Fruit fly (Drosophila melanogaster) whole organism, embryonic: ENCODE measurements around the gene CG32971.
A peak's percentile ranks its signal among the peaks of the same experiment; 100 is the strongest.

Source experiments
- Atf6 ChIP-seq: fragments of 200-800 bp; sonication (Bioruptor generic); IDR thresholded peaks from 2 replicates; pipeline ENCODE4 v1.3.6; 2022; ENCODE audit warnings: missing biosample characterization, missing genetic modification characterization
- Awh ChIP-seq: fragments of 200-800 bp; sonication (Bioruptor generic); IDR thresholded peaks from 2 replicates; pipeline ENCODE4, ENCODE4 v1.3.6; 2022; ENCODE audit warnings: missing biosample characterization, missing genetic modification characterization
- CG11093 ChIP-seq: fragments of 200-800 bp; sonication (Bioruptor generic); IDR thresholded peaks from 3 replicates; pipeline ENCODE4 v1.3.6; 2022; ENCODE audit warnings: missing biosample characterization, missing genetic modification characterization
- CG12769 ChIP-seq: fragments of 200-800 bp; sonication (Bioruptor generic); optimal IDR thresholded peaks from 2 replicates; lab custom pipeline; 2019; ENCODE audit warnings: missing biosample characterization, mild to moderate bottlenecking, missing genetic modification characterization, moderate library complexity
- CG1603 ChIP-seq: fragments of 200-800 bp; sonication (Bioruptor generic); optimal IDR thresholded peaks from 2 replicates; lab custom pipeline; 2019; ENCODE audit warnings: missing biosample characterization, mild to moderate bottlenecking, missing genetic modification characterization, moderate library complexity
- CG17359 ChIP-seq: fragments of 200-800 bp; sonication (Bioruptor generic); optimal IDR thresholded peaks from 3 replicates; lab custom pipeline; 2018; ENCODE audit warnings: missing biosample characterization, mild to moderate bottlenecking, missing genetic modification characterization, moderate library complexity
- CG18011 ChIP-seq: fragments of 200-800 bp; sonication (Bioruptor generic); optimal IDR thresholded peaks from 2 replicates; lab custom pipeline; 2017; ENCODE audit warnings: missing biosample characterization, missing genetic modification characterization, mild to moderate bottlenecking, moderate library complexity, missing genotype
- CG2199 ChIP-seq: fragments of 200-800 bp; sonication (Bioruptor generic); IDR thresholded peaks from 3 replicates; pipeline ENCODE4 v1.3.6; 2022; ENCODE audit warnings: missing biosample characterization, missing genetic modification characterization
- CG31224 ChIP-seq: fragments of 200-800 bp; sonication (Bioruptor generic); IDR thresholded peaks from 2 replicates; pipeline ENCODE4 v1.3.6; 2022; ENCODE audit warnings: missing biosample characterization, missing genetic modification characterization
- CG34224 ChIP-seq: fragments of 200-800 bp; sonication (Bioruptor generic); IDR thresholded peaks from 3 replicates; pipeline ENCODE4 v1.3.6; 2022; ENCODE audit warnings: missing biosample characterization, missing genetic modification characterization; ENCODE audit not compliant: partially characterized antibody
- CG43689 ChIP-seq: fragments of 200-800 bp; sonication (Bioruptor generic); IDR thresholded peaks from 2 replicates; pipeline ENCODE4 v1.3.6; 2022; ENCODE audit warnings: missing biosample characterization, missing genetic modification characterization
- CG4730 ChIP-seq: fragments of 200-800 bp; sonication (Bioruptor generic); IDR thresholded peaks from 2 replicates; pipeline ENCODE4 v1.3.6; 2022; ENCODE audit warnings: missing biosample characterization, missing genetic modification characterization
- CG7786 ChIP-seq: fragments of 200-800 bp; sonication (Bioruptor generic); optimal IDR thresholded peaks from 2 replicates; lab custom pipeline; 2016; ENCODE audit warnings: missing biosample characterization, missing genetic modification characterization
- CG8089 ChIP-seq: fragments of 200-800 bp; sonication (Bioruptor generic); optimal IDR thresholded peaks from 3 replicates; lab custom pipeline; 2016; ENCODE audit warnings: missing biosample characterization, missing genetic modification characterization
- Dref ChIP-seq: fragments of 200-800 bp; sonication (Bioruptor generic); IDR thresholded peaks from 2 replicates; pipeline ENCODE4 v1.3.6; 2022; ENCODE audit warnings: missing biosample characterization, missing genetic modification characterization
- HLH4C ChIP-seq: fragments of 200-800 bp; sonication (Bioruptor generic); IDR thresholded peaks from 3 replicates; pipeline ENCODE4 v1.3.6; 2022; ENCODE audit warnings: missing biosample characterization, missing genetic modification characterization; ENCODE audit not compliant: partially characterized antibody
- Hsf ChIP-seq: fragments of 200-800 bp; sonication (Bioruptor generic); optimal IDR thresholded peaks from 3 replicates; lab custom pipeline; 2016; ENCODE audit warnings: missing biosample characterization, missing genetic modification characterization
- Jarid2 ChIP-seq: fragments of 200-800 bp; sonication (Bioruptor generic); optimal IDR thresholded peaks from 3 replicates; lab custom pipeline; 2017; ENCODE audit warnings: mild to moderate bottlenecking, missing biosample characterization, missing genetic modification reagents, missing genetic modification characterization
- MBD-R2 ChIP-seq: fragments of 200-800 bp; sonication (Bioruptor generic); IDR thresholded peaks from 2 replicates; pipeline ENCODE4 v1.3.6; 2022; ENCODE audit warnings: missing biosample characterization, missing genetic modification characterization
- MESR4 ChIP-seq: fragments of 200-800 bp; sonication (Bioruptor generic); optimal IDR thresholded peaks from 2 replicates; lab custom pipeline; 2018; ENCODE audit warnings: missing biosample characterization, mild to moderate bottlenecking, missing genetic modification characterization, moderate library complexity
- Nf-YB ChIP-seq: fragments of 200-800 bp; sonication (Bioruptor generic); optimal IDR thresholded peaks from 3 replicates; lab custom pipeline; 2019; ENCODE audit warnings: missing biosample characterization, mild to moderate bottlenecking, missing genetic modification characterization, moderate library complexity
- Nf-YC ChIP-seq: fragments of 200-800 bp; optimal IDR thresholded peaks from 3 replicates; lab custom pipeline; 2019; ENCODE audit warnings: missing biosample characterization, mild to moderate bottlenecking, missing genetic modification characterization, moderate library complexity
- Side ChIP-seq: fragments of 200-800 bp; sonication (Bioruptor generic); optimal IDR thresholded peaks from 2 replicates; lab custom pipeline; 2016; ENCODE audit warnings: missing biosample characterization, missing genetic modification characterization
- Sox100B ChIP-seq: fragments of 200-800 bp; sonication (Bioruptor generic); optimal IDR thresholded peaks from 3 replicates; lab custom pipeline; 2018; ENCODE audit warnings: missing biosample characterization, mild to moderate bottlenecking, missing genetic modification characterization
- Sox102F ChIP-seq: fragments of 200-800 bp; sonication (Bioruptor generic); optimal IDR thresholded peaks from 2 replicates; lab custom pipeline; 2018; ENCODE audit warnings: missing biosample characterization, mild to moderate bottlenecking, missing genetic modification characterization, moderate library complexity
- Sry-β ChIP-seq: fragments of 200-800 bp; sonication (Bioruptor generic); optimal IDR thresholded peaks from 2 replicates; lab custom pipeline; 2018; ENCODE audit warnings: missing biosample characterization, mild to moderate bottlenecking, missing genetic modification characterization, moderate library complexity
- ase ChIP-seq: fragments of 200-800 bp; sonication (Bioruptor generic); IDR thresholded peaks from 3 replicates; pipeline ENCODE4 v1.3.6; 2022; ENCODE audit warnings: missing biosample characterization, missing genetic modification characterization
- az2 ChIP-seq: fragments of 200-800 bp; sonication (Bioruptor generic); optimal IDR thresholded peaks from 3 replicates; lab custom pipeline; 2016; ENCODE audit warnings: missing biosample characterization, missing genetic modification characterization
- bbx ChIP-seq: fragments of 200-800 bp; sonication (Bioruptor generic); IDR thresholded peaks from 2 replicates; pipeline ENCODE4 v1.3.6; 2022; ENCODE audit warnings: missing biosample characterization, missing genetic modification characterization; ENCODE audit not compliant: partially characterized antibody
- chif ChIP-seq, 2 experiments: fragments of 200-800 bp; sonication (Bioruptor generic); optimal IDR thresholded peaks; 3 replicates each; lab custom pipeline; 2016; ENCODE audit warnings: missing biosample characterization in 2 of 2, missing genetic modification characterization in 2 of 2
- chinmo ChIP-seq: fragments of 200-800 bp; sonication (Bioruptor generic); IDR thresholded peaks from 4 replicates; pipeline ENCODE4 v1.3.6; 2022; ENCODE audit warnings: missing biosample characterization, missing genetic modification characterization; ENCODE audit not compliant: partially characterized antibody
- disco-r ChIP-seq: fragments of 200-800 bp; sonication (Bioruptor generic); optimal IDR thresholded peaks from 2 replicates; lab custom pipeline; 2016; ENCODE audit warnings: missing biosample characterization, missing genetic modification characterization
- dmrt99B ChIP-seq: fragments of 200-800 bp; sonication (Bioruptor generic); optimal IDR thresholded peaks from 2 replicates; lab custom pipeline; 2018; ENCODE audit warnings: missing biosample characterization, mild to moderate bottlenecking, missing genetic modification characterization, moderate library complexity
- gfzf ChIP-seq: fragments of 200-800 bp; sonication (Bioruptor generic); optimal IDR thresholded peaks from 2 replicates; lab custom pipeline; 2016; ENCODE audit warnings: missing biosample characterization, mild to moderate bottlenecking, missing genetic modification characterization, moderate library complexity
- grau ChIP-seq: fragments of 200-800 bp; optimal IDR thresholded peaks from 3 replicates; lab custom pipeline; 2019; ENCODE audit warnings: missing biosample characterization, mild to moderate bottlenecking, missing genetic modification characterization, moderate library complexity
- hbn ChIP-seq: fragments of 200-800 bp; sonication (Bioruptor generic); IDR thresholded peaks from 2 replicates; pipeline ENCODE4 v1.3.6; 2022; ENCODE audit warnings: missing biosample characterization, missing genetic modification characterization; ENCODE audit not compliant: partially characterized antibody
- jing ChIP-seq: fragments of 200-800 bp; sonication (Bioruptor generic); optimal IDR thresholded peaks from 2 replicates; lab custom pipeline; 2018; ENCODE audit warnings: missing biosample characterization, mild to moderate bottlenecking, missing genetic modification characterization
- kay ChIP-seq: fragments of 200-800 bp; sonication (Bioruptor generic); optimal IDR thresholded peaks from 2 replicates; lab custom pipeline; 2016; ENCODE audit warnings: missing biosample characterization, missing genetic modification characterization
- lilli ChIP-seq: fragments of 200-800 bp; sonication (Bioruptor generic); optimal IDR thresholded peaks from 3 replicates; lab custom pipeline; 2016; ENCODE audit warnings: missing biosample characterization, missing genetic modification characterization
- luna ChIP-seq: fragments of 200-800 bp; sonication (Bioruptor generic); optimal IDR thresholded peaks from 2 replicates; lab custom pipeline; 2016; ENCODE audit warnings: missing biosample characterization, missing genetic modification characterization
- nmo ChIP-seq: fragments of 200-800 bp; sonication (Bioruptor generic); optimal IDR thresholded peaks from 2 replicates; lab custom pipeline; 2018; ENCODE audit warnings: missing biosample characterization, mild to moderate bottlenecking, missing genetic modification characterization, moderate library complexity
- onecut ChIP-seq: fragments of 200-800 bp; sonication (Bioruptor generic); IDR thresholded peaks from 2 replicates; pipeline ENCODE4 v1.3.6; 2022; ENCODE audit warnings: missing biosample characterization, missing genetic modification characterization
- org-1 ChIP-seq: fragments of 200-800 bp; sonication (Bioruptor generic); optimal IDR thresholded peaks from 2 replicates; lab custom pipeline; 2017; ENCODE audit warnings: missing biosample characterization, missing genetic modification characterization
- pum ChIP-seq: fragments of 200-800 bp; sonication (Bioruptor generic); optimal IDR thresholded peaks from 2 replicates; lab custom pipeline; 2016; ENCODE audit warnings: missing biosample characterization, missing genetic modification characterization
- ranshi ChIP-seq: fragments of 200-800 bp; sonication (Bioruptor generic); IDR thresholded peaks from 2 replicates; pipeline ENCODE4 v1.3.6; 2022; ENCODE audit warnings: missing biosample characterization, missing genetic modification characterization
- sna ChIP-seq: fragments of 200-800 bp; sonication (Bioruptor generic); IDR thresholded peaks from 2 replicates; pipeline ENCODE4 v1.3.6; 2022; ENCODE audit warnings: missing biosample characterization, missing genetic modification characterization; ENCODE audit not compliant: partially characterized antibody
- so ChIP-seq: fragments of 200-800 bp; sonication (Bioruptor generic); IDR thresholded peaks from 3 replicates; pipeline ENCODE4 v1.3.6; 2022; ENCODE audit warnings: missing biosample characterization, missing genetic modification characterization
- stc ChIP-seq: fragments of 200-800 bp; sonication (Bioruptor generic); IDR thresholded peaks from 2 replicates; pipeline ENCODE4 v1.3.6; 2022; ENCODE audit warnings: missing biosample characterization, missing genetic modification characterization
- tin ChIP-seq: fragments of 200-800 bp; sonication (Bioruptor generic); optimal IDR thresholded peaks from 3 replicates; lab custom pipeline; 2016; ENCODE audit warnings: missing biosample characterization, missing genetic modification characterization
- tup ChIP-seq: fragments of 200-800 bp; sonication (Bioruptor generic); optimal IDR thresholded peaks from 2 replicates; lab custom pipeline; 2016; ENCODE audit warnings: missing biosample characterization, mild to moderate bottlenecking, missing genetic modification characterization, moderate library complexity

Gene CG32971

dm6 chr2L:14300718-14301361, 26.2 kb downstream of the CG32971 start (continued):
- TF ChIP-seq Atf6 (GFP tag; lab: Robert Waterston, UW) (no peak), CG1603 (no peak), gfzf (GFP tag; lab: Kevin White, UChicago) (no peak), Sox100B (GFP tag; lab: Kevin White, UChicago) (no peak), sna (GFP tag; lab: Robert Waterston, UW) (no peak), HLH4C (0 out of 3 replicates have a peak, but pooled peaks have one; percentile 37), CG4730 (GFP tag; lab: Robert Waterston, UW) (no peak), CG18011 (GFP tag; lab: Kevin White, UChicago) (no peak), luna (GFP tag; lab: Kevin White, UChicago) (no peak), chinmo (peak; percentile 85; the same call in 2 of the 4 replicates), Jarid2 (GFP tag; lab: Kevin White, UChicago) (peak; percentile 88), MBD-R2 (no peak), dmrt99B (tag; lab: Kevin White, UChicago) (no peak), Awh (no peak), so (no peak), jing (no peak), tin (GFP tag; lab: Kevin White, UChicago) (no peak), bbx (GFP tag; lab: Robert Waterston, UW) (no peak), CG12769 (no peak), Sry-β (GFP tag; lab: Kevin White, UChicago) (no peak), CG7786 (GFP tag; lab: Kevin White, UChicago) (no peak), onecut (GFP tag; lab: Robert Waterston, UW) (no peak), Hsf (no peak), stc (GFP tag; lab: Robert Waterston, UW) (0 out of 2 replicates have a peak, but pooled peaks have one; percentile 5), CG31224 (GFP tag; lab: Robert Waterston, UW) (no peak), Nf-YB (no peak), CG17359 (no peak), ase (no peak), Sox102F (GFP tag; lab: Kevin White, UChicago) (no peak), az2 (GFP tag; lab: Kevin White, UChicago) (no peak), Nf-YC (tag; lab: Kevin White, UChicago) (no peak), pum (GFP tag; lab: Kevin White, UChicago) (no peak), CG2199 (peak; percentile 77; the same call in 1 of the 3 replicates), lilli (GFP tag; lab: Kevin White, UChicago) (no peak), org-1 (GFP tag; lab: Kevin White, UChicago) (no peak), nmo (GFP tag; lab: Kevin White, UChicago) (no peak), CG34224 (GFP tag; lab: Robert Waterston, UW) (no peak), CG43689 (GFP tag; lab: Robert Waterston, UW) (no peak), kay (GFP tag; lab: Kevin White, UChicago) (no peak), CG8089 (no peak), chif (GFP tag; optimal IDR thresholded peaks at IDR 0.05; lab: Kevin White, UChicago) (no peak), Dref (GFP tag; lab: Robert Waterston, UW) (no peak), grau (tag; lab: Kevin White, UChicago) (no peak), hbn (GFP tag; lab: Robert Waterston, UW) (no peak), CG11093 (no peak), Side (GFP tag; lab: Kevin White, UChicago) (no peak), ranshi (GFP tag; lab: Robert Waterston, UW) (no peak), tup (GFP tag; lab: Kevin White, UChicago) (no peak), MESR4 (GFP tag; lab: Kevin White, UChicago) (no peak), disco-r (no peak)
